Worm (Caenorhabditis elegans): ENCODE data around the gene ZC21.8.

- TF ChIP-seq T22C8.4 (GFP tag; IDR thresholded peaks at IDR 0.05), result no peak
- TF ChIP-seq ztf-23 (GFP tag; IDR thresholded peaks at IDR 0.05), result no peak
- no peak for TF ChIP-seq ref-1 (GFP tag; conservative IDR thresholded peaks at IDR 0.05)
- TF ChIP-seq klf-2 (GFP tag; conservative IDR thresholded peaks at IDR 0.05), result no peak
These were observed 796 bp downstream of the ZC21.8 start for ce11 chrIII:8518990-8519389.

Data from whole organism, midembryonic.